Fruit fly (Drosophila melanogaster) whole organism, wandering third instar larva: ENCODE measurements around the gene CG31174.

ENCODE experiments used
- CG32264 ChIP-seq: fragments of 200-800 bp; sonication (Bioruptor generic); optimal IDR thresholded peaks from 2 replicates; lab custom pipeline; 2016; ENCODE audit warnings: missing biosample characterization, missing genetic modification characterization
- Dif ChIP-seq: fragments of 200-275, 200-300 bp; sonication (Bioruptor generic); optimal IDR thresholded peaks from 2 replicates; lab custom pipeline; 2018; ENCODE audit warnings: missing biosample characterization, missing genetic modification characterization; ENCODE audit not compliant: partially characterized antibody
- GATAd ChIP-seq: sonication (Bioruptor generic); optimal IDR thresholded peaks from 2 replicates; lab custom pipeline; 2016; ENCODE audit warnings: missing biosample characterization, missing genetic modification characterization
- Rel ChIP-seq, 2 experiments: fragments of 200-800 bp; sonication (Bioruptor generic) in 1 of 2; optimal IDR thresholded peaks; 2 replicates in 1 of 2; 3 replicates in 1 of 2; lab custom pipeline; 2016 to 2019; ENCODE audit warnings: mild to moderate bottlenecking in 2 of 2, missing biosample characterization in 2 of 2, missing genetic modification characterization in 2 of 2, moderate library complexity in 1 of 2
- h ChIP-seq: fragments of 200-800 bp; sonication (Bioruptor generic); optimal IDR thresholded peaks from 3 replicates; lab custom pipeline; 2016; ENCODE audit warnings: missing biosample characterization, mild to moderate bottlenecking, missing genetic modification characterization
- lola ChIP-seq: fragments of >200 bp; optimal IDR thresholded peaks from 2 replicates; lab custom pipeline; 2017; ENCODE audit warnings: missing biosample characterization, missing genetic modification characterization
- tai ChIP-seq: sonication (Bioruptor generic); optimal IDR thresholded peaks from 2 replicates; lab custom pipeline; 2016; ENCODE audit warnings: missing biosample characterization, missing genetic modification characterization

- TF ChIP-seq Rel (GFP tag; optimal IDR thresholded peaks at IDR 0.05; lab: Kevin White, UChicago): no peak
- TF ChIP-seq Rel (tag; optimal IDR thresholded peaks at IDR 0.05; lab: Kevin White, UChicago): no peak
- TF ChIP-seq CG32264: no peak
- no peak for TF ChIP-seq h (GFP tag; lab: Kevin White, UChicago)
- TF ChIP-seq lola (GFP tag; lab: Kevin White, UChicago): no peak
- no peak for TF ChIP-seq GATAd (GFP tag; lab: Kevin White, UChicago)
- no peak for TF ChIP-seq tai (GFP tag; lab: Kevin White, UChicago)
- no peak for TF ChIP-seq Dif (GFP tag; lab: Kevin White, UChicago)
Observed at dm6 chr3R:21873439-21873838, 4.1 kb upstream of the CG31174 start, which contains the start of gene CG31178.
